Worm (Caenorhabditis elegans): Measurements from ENCODE around the gene bcas-2.

DNA sequence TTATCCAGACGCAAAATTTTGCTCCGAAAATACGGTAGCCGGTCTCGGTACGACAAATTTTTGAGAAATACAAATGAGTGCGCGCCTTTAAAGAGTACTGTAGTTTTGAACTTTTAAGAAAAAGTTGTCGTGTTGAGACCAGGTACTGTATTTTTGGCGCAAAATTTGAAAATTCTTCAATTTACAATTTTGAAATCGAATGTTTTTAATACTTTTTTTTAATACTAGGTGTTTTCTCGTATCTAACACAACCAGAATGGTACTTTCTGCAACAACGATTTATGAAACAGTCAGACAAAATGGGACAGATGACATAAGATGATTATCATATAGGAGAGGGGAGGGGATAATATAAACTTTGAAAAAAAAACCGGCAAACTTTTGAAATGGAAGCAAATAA, 49.9 kb downstream of the bcas-2 start:
- no peak for TF ChIP-seq W03F9.2 (tag; optimal IDR thresholded peaks at IDR 0.05)
- no peak for TF ChIP-seq him-1 (tag; optimal IDR thresholded peaks at IDR 0.05)
